Worm (Caenorhabditis elegans): ENCODE results near the gene eif-2Balpha.

DNA sequence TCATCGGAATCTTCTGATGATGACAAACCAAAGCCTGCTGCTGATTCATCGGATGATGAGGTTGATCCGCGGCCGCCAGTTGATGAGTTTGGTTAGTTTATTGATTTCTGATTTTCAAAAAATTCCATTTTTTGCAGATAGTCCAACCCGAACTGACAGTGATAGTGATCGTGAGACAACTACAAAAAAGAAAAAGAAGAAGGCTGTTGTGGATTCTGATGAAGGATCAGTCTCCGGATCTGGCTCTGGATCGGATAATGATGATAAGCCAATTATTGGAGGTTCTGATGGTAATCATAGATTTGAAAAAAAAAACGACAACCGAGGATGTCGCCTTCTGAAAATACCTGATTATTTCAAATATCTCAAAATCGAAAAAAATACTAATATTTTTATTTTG lies 46.8 kb upstream of the eif-2Balpha start:
- TF ChIP-seq him-1 (tag; optimal IDR thresholded peaks at IDR 0.05): no peak
- no peak for TF ChIP-seq W03F9.2 (tag; optimal IDR thresholded peaks at IDR 0.05)
- no peak for TF ChIP-seq dao-5 (tag; optimal IDR thresholded peaks at IDR 0.05)
